Worm (Caenorhabditis elegans) whole organism, L1 larva: Measurements from ENCODE around the gene C29F7.2.
A peak's percentile ranks its signal among the peaks of the same experiment; 100 is the strongest.

Experiments
- C34B4.2 ChIP-seq: sonication (generic microtip); optimal IDR thresholded peaks from 2 replicates; lab custom pipeline; 2017; ENCODE audit warnings: mild to moderate bottlenecking, missing genetic modification characterization, missing compliant biosample characterization
- ceh-82 ChIP-seq, 3 experiments: fragments of 150-350 bp in 1 of 3; sonication (generic microtip) in 2 of 3; optimal IDR thresholded peaks; 2 replicates each; lab custom pipeline; 2014 to 2017; ENCODE audit warnings: missing biosample characterization in 3 of 3, missing genetic modification characterization in 3 of 3
- efl-3 ChIP-seq: fragments of 200-800 bp; sonication (Bioruptor generic); optimal IDR thresholded peaks from 2 replicates; lab custom pipeline; 2018; ENCODE audit warnings: mild to moderate bottlenecking, missing genetic modification characterization, missing compliant biosample characterization
- fkh-10 ChIP-seq: sonication (generic microtip); optimal IDR thresholded peaks from 2 replicates; lab custom pipeline; 2017; ENCODE audit warnings: missing biosample characterization, missing genetic modification reagents, missing genetic modification characterization
- isw-1 ChIP-seq: fragments of 200-800 bp; sonication (Bioruptor generic); IDR thresholded peaks from 2 replicates; pipeline ENCODE4 v1.3.6; 2022; ENCODE audit warnings: missing genetic modification characterization, missing compliant biosample characterization
- nhr-11 ChIP-seq: fragments of 150-350 bp; optimal IDR thresholded peaks from 2 replicates; lab custom pipeline; 2014; ENCODE audit warnings: missing biosample characterization, missing genetic modification characterization
- nhr-47 ChIP-seq: sonication (generic microtip); optimal IDR thresholded peaks from 2 replicates; lab custom pipeline; 2016; ENCODE audit warnings: mild to moderate bottlenecking, missing genetic modification characterization, moderate library complexity, missing compliant biosample characterization
- skn-1 ChIP-seq: fragments of 150-350 bp; optimal IDR thresholded peaks from 2 replicates; lab custom pipeline; 2014; ENCODE audit warnings: missing biosample characterization, missing genetic modification characterization
- snu-23 ChIP-seq: sonication (generic microtip); optimal IDR thresholded peaks from 2 replicates; lab custom pipeline; 2016; ENCODE audit warnings: missing genetic modification characterization, missing compliant biosample characterization
- ztf-4 ChIP-seq: fragments of 150-350 bp; optimal IDR thresholded peaks from 2 replicates; lab custom pipeline; 2014; ENCODE audit warnings: missing biosample characterization, missing genetic modification characterization

- TF ChIP-seq C34B4.2 (tag; lab: Kevin White, UChicago) (no peak), snu-23 (GFP tag; lab: Kevin White, UChicago) (no peak), nhr-11 (tag; lab: Kevin White, UChicago) (no peak), ceh-82 (tag; optimal IDR thresholded peaks at IDR 0.05; lab: Kevin White, UChicago) (peak in 1 of 3 experiments; percentile 18), fkh-10 (GFP tag; lab: Kevin White, UChicago) (no peak), isw-1 (GFP tag; lab: Robert Waterston, UW) (no peak), ztf-4 (no peak), nhr-47 (no peak), skn-1 (tag; lab: Kevin White, UChicago) (no peak), efl-3 (GFP tag; lab: Kevin White, UChicago) (no peak)
These were observed 34.7 kb upstream of the C29F7.2 start for ce11 chrX:13380988-13381742.
